Worm (Caenorhabditis elegans): ENCODE data around the gene Y116A8C.27.

ce11 chrIV:17084317-17084716, 11.8 kb downstream of the Y116A8C.27 start:
- TF ChIP-seq ztf-23 (GFP tag; IDR thresholded peaks at IDR 0.05) (no peak), ref-1 (GFP tag; conservative IDR thresholded peaks at IDR 0.05) (no peak), flt-1 (GFP tag; IDR thresholded peaks at IDR 0.05) (no peak), tab-1 (GFP tag; IDR thresholded peaks at IDR 0.05) (no peak)
